Worm (Caenorhabditis elegans): ENCODE data around the gene lsy-27.

ce11 chrV:17317297-17317696, 32.7 kb downstream of the lsy-27 start:
- TF ChIP-seq ref-1 (GFP tag; conservative IDR thresholded peaks at IDR 0.05) (no peak), T22C8.4 (GFP tag; IDR thresholded peaks at IDR 0.05) (no peak), tab-1 (GFP tag; IDR thresholded peaks at IDR 0.05) (no peak), ztf-23 (GFP tag; IDR thresholded peaks at IDR 0.05) (no peak), klf-2 (GFP tag; conservative IDR thresholded peaks at IDR 0.05) (no peak)
